Worm (Caenorhabditis elegans): ENCODE data around the gene C01G5.25.

- no peak for TF ChIP-seq ceh-13 (GFP tag; optimal IDR thresholded peaks at IDR 0.05)
- TF ChIP-seq aly-1 (tag; optimal IDR thresholded peaks at IDR 0.05), result no peak
- TF ChIP-seq ama-1 (optimal IDR thresholded peaks at IDR 0.05), result no peak
- no peak for TF ChIP-seq hnd-1 (tag; optimal IDR thresholded peaks at IDR 0.05)
These were observed 21.9 kb upstream of the C01G5.25 start, which contains the start of gene C01G5.9 for ce11 chrIV:6519593-6519992.
